Worm (Caenorhabditis elegans): ENCODE results near the gene F26G1.1.

DNA sequence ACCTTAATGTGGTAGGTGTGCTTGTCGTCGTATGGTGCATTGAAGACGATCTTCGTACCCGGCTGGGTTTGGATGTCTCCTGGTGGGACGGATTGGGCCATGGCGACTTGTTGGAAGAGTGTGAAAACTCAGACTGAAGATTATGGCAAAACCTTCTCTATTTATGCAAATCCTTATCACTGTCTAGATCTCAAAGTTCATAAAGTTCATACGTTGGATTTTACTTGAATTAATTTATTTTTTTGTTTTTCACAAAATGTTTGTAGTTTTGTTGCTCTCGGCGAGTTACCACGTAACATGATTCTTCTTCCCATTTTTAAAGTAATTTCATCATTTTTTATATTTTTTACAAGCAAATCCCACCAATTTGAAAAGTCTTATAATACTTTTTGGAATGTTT, 5.2 kb upstream of the F26G1.1 start, which contains the start of gene msp-3:
- no peak for TF ChIP-seq egl-27 (tag; optimal IDR thresholded peaks at IDR 0.05)
- TF ChIP-seq fos-1 (tag; optimal IDR thresholded peaks at IDR 0.05): no peak
- no peak for TF ChIP-seq ztf-11 (tag; optimal IDR thresholded peaks at IDR 0.05)
- no peak for TF ChIP-seq hlh-4 (tag; optimal IDR thresholded peaks at IDR 0.05)
- no peak for TF ChIP-seq aly-2 (tag; optimal IDR thresholded peaks at IDR 0.05)
- TF ChIP-seq tbx-2 (tag; optimal IDR thresholded peaks at IDR 0.05): no peak
- no peak for TF ChIP-seq ama-1 (optimal IDR thresholded peaks at IDR 0.05)
- no peak for TF ChIP-seq lin-39 (tag; optimal IDR thresholded peaks at IDR 0.05)
- no peak for TF ChIP-seq nhr-12 (tag; optimal IDR thresholded peaks at IDR 0.05)
- no peak for TF ChIP-seq lir-3 (tag; optimal IDR thresholded peaks at IDR 0.05; ENCODE audit: poor library complexity)
- no peak for TF ChIP-seq ceh-82 (tag; optimal IDR thresholded peaks at IDR 0.05)
- TF ChIP-seq unc-62 (GFP tag; optimal IDR thresholded peaks at IDR 0.05): no peak
- TF ChIP-seq egl-13 (tag; optimal IDR thresholded peaks at IDR 0.05): no peak
- TF ChIP-seq mdl-1 (tag; optimal IDR thresholded peaks at IDR 0.05): no peak

Measured in whole organism, L1 larva.